Worm (Caenorhabditis elegans) whole organism, L4 larva: Measurements from ENCODE around the gene K02C4.5.

Experiments
- D1046.2 ChIP-seq: fragments of 200-800 bp; sonication (Bioruptor generic); IDR thresholded peaks from 2 replicates; pipeline ENCODE4 v1.3.6; 2022; ENCODE audit warnings: missing genetic modification characterization, missing compliant biosample characterization
- F49E8.2 ChIP-seq: sonication (generic microtip); optimal IDR thresholded peaks from 2 replicates; lab custom pipeline; 2016; ENCODE audit warnings: missing compliant biosample characterization, mild to moderate bottlenecking, missing genetic modification characterization, borderline replicate concordance
- Y105C5A.15 ChIP-seq: fragments of 200-800 bp; sonication (Bioruptor generic); IDR thresholded peaks from 2 replicates; pipeline ENCODE4 v1.3.6; 2022; ENCODE audit warnings: missing genetic modification characterization, missing compliant biosample characterization
- Y5F2A.4 ChIP-seq: fragments of 200-800 bp; sonication (Bioruptor generic); optimal IDR thresholded peaks from 2 replicates; lab custom pipeline; 2018; ENCODE audit warnings: mild to moderate bottlenecking, missing genetic modification characterization, missing compliant biosample characterization
- ZK546.5 ChIP-seq, 2 experiments: sonication (generic microtip); optimal IDR thresholded peaks; 2 replicates each; lab custom pipeline; 2017; ENCODE audit warnings: missing biosample characterization in 2 of 2, missing genetic modification characterization in 2 of 2
- aha-1 ChIP-seq: fragments of 150-350 bp; peaks from one replicate; lab custom pipeline; 2014; ENCODE audit warnings: missing biosample characterization, missing genetic modification characterization
- arid-1 ChIP-seq: fragments of 200-800 bp; sonication (Bioruptor generic); conservative IDR thresholded peaks from 2 replicates; pipeline ENCODE4 v1.3.6; 2022; ENCODE audit warnings: missing genetic modification reagents, missing genetic modification characterization, missing compliant biosample characterization
- attf-4 ChIP-seq: sonication (generic microtip); optimal IDR thresholded peaks from 3 replicates; lab custom pipeline; 2017; ENCODE audit warnings: missing biosample characterization, missing genetic modification characterization
- ceh-82 ChIP-seq: sonication (generic microtip); optimal IDR thresholded peaks from 2 replicates; lab custom pipeline; 2017; ENCODE audit warnings: missing biosample characterization, missing genetic modification characterization
- cey-2 ChIP-seq: sonication (generic microtip); optimal IDR thresholded peaks from 3 replicates; lab custom pipeline; 2017; ENCODE audit warnings: missing genetic modification characterization, mild to moderate bottlenecking, missing compliant biosample characterization, antibody characterized with exemption, borderline replicate concordance; ENCODE audit not compliant: insufficient read depth
- daf-12 ChIP-seq: fragments of 150-350 bp; optimal IDR thresholded peaks from 2 replicates; lab custom pipeline; 2014; ENCODE audit warnings: missing biosample characterization, missing genetic modification reagents, missing genetic modification characterization
- dmd-6 ChIP-seq: fragments of 200-800 bp; sonication (Bioruptor generic); IDR thresholded peaks from 2 replicates; pipeline ENCODE4 v1.3.6; 2022; ENCODE audit warnings: missing genetic modification reagents, missing genetic modification characterization, missing compliant biosample characterization
- dpl-1 ChIP-seq: fragments of 150-350 bp; optimal IDR thresholded peaks from 2 replicates; lab custom pipeline; 2014; ENCODE audit warnings: missing biosample characterization, missing genetic modification reagents, missing genetic modification characterization
- fkh-10 ChIP-seq: fragments of 150-350 bp; optimal IDR thresholded peaks from 2 replicates; lab custom pipeline; 2014; ENCODE audit warnings: missing biosample characterization, missing genetic modification reagents, missing genetic modification characterization
- gei-8 ChIP-seq: fragments of 200-800 bp; sonication (Bioruptor generic); optimal IDR thresholded peaks from 2 replicates; lab custom pipeline; 2018; ENCODE audit warnings: mild to moderate bottlenecking, missing genetic modification characterization, missing compliant biosample characterization
- lim-7 ChIP-seq: fragments of 200-800 bp; sonication (Bioruptor generic); IDR thresholded peaks from 2 replicates; pipeline ENCODE4 v1.3.6; 2022; ENCODE audit warnings: missing genetic modification characterization, missing compliant biosample characterization
- lin-29 ChIP-seq: fragments of 200-800 bp; sonication (Bioruptor generic); IDR thresholded peaks from 2 replicates; pipeline ENCODE4 v1.3.6; 2022; ENCODE audit warnings: missing genetic modification reagents, missing genetic modification characterization, missing compliant biosample characterization
- mep-1 ChIP-seq: fragments of 150-350 bp; sonication (generic microtip); optimal IDR thresholded peaks from 3 replicates; lab custom pipeline; 2014; ENCODE audit warnings: missing biosample characterization, missing genetic modification characterization
- nhr-10 ChIP-seq: fragments of 150-350 bp; optimal IDR thresholded peaks from 2 replicates; lab custom pipeline; 2014; ENCODE audit warnings: missing biosample characterization, missing genetic modification characterization
- nhr-41 ChIP-seq: fragments of 200-800 bp; sonication (Bioruptor generic); IDR thresholded peaks from 2 replicates; pipeline ENCODE4 v1.3.6; 2022; ENCODE audit warnings: missing genetic modification reagents, missing genetic modification characterization, missing compliant biosample characterization
- nhr-42 ChIP-seq: fragments of 200-800 bp; sonication (Bioruptor generic); IDR thresholded peaks from 2 replicates; pipeline ENCODE4 v1.3.6; 2022; ENCODE audit warnings: missing genetic modification characterization, missing compliant biosample characterization
- nhr-77 ChIP-seq: fragments of 150-350 bp; optimal IDR thresholded peaks from 2 replicates; lab custom pipeline; 2014; ENCODE audit warnings: missing biosample characterization, missing genetic modification characterization
- snpc-4 ChIP-seq: fragments of 150-350 bp; optimal IDR thresholded peaks from 2 replicates; lab custom pipeline; 2014; ENCODE audit warnings: missing biosample characterization, missing genetic modification characterization
- spr-1 ChIP-seq: sonication (generic microtip); optimal IDR thresholded peaks from 2 replicates; lab custom pipeline; 2016; ENCODE audit warnings: mild to moderate bottlenecking, missing genetic modification characterization, missing compliant biosample characterization
- unc-130 ChIP-seq: sonication (generic microtip); optimal IDR thresholded peaks from 2 replicates; lab custom pipeline; 2016; ENCODE audit warnings: missing genetic modification reagents, missing genetic modification characterization, missing compliant biosample characterization
- unc-62 ChIP-seq, 3 experiments: fragments of 150-350 bp in 1 of 3; sonication (generic microtip); optimal IDR thresholded peaks in 2 of 3; peaks in 1 of 3; 1 replicate in 1 of 3; 2 replicates in 2 of 3; lab custom pipeline; 2014 to 2017; ENCODE audit warnings: missing biosample characterization in 3 of 3, missing genetic modification characterization in 3 of 3, missing genetic modification reagents in 3 of 3, missing genotype in 1 of 3
- zip-2 ChIP-seq: fragments of 150-350 bp; optimal IDR thresholded peaks from 2 replicates; lab custom pipeline; 2014; ENCODE audit warnings: missing biosample characterization, missing genetic modification characterization

Gene K02C4.5

DNA sequence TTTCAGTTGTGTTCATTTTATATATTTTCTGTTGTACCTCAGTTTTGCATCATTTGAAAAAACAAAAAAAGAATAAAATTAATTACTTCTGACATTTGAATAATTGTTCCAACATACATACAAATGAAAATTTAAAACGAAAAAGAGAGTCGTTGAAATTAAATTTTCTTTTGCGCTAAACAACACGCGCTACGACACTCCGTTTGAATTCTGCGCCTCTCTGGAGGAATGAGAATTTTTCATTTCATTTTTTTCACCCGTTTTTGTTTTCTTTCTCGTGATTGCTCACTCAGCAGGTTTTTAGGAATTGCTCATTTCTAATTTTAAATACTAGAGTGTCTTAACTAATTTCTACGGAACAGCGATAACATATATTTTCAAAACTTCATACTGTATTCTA is 36.6 kb upstream of the K02C4.5 start (continued):
- TF ChIP-seq zip-2 (tag; lab: Kevin White, UChicago): no peak

DNA sequence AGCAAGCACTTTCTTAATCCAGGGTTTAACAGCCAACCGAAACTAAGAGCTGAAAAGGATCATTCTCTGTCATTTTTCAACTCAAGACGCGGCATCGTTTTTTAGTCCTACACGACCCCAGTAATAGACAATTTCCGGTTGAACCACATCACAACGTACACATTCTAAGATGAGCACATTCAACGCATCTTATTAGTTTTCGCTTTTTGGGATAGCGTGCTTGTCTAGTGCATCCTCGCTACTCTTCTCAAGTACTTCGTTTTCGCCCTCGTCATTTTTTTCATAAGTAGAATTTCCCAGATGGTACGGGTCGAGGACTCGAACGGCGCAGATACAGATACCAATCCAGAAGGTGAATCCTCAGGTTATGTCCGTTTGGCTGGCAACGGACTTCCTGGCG is 35.9 kb upstream of the K02C4.5 start, which contains the start of gene T05H10.1:
T05H10.1 (plus strand) TSS at position 301 of the 400 bp plus-strand sequence.
- TF ChIP-seq nhr-42 (GFP tag; lab: Robert Waterston, UW) (no peak), cey-2 (tag; lab: Kevin White, UChicago) (no peak), spr-1 (tag; lab: Kevin White, UChicago) (no peak), fkh-10 (GFP tag; lab: Kevin White, UChicago) (no peak), dmd-6 (GFP tag; lab: Robert Waterston, UW) (no peak), nhr-10 (tag; lab: Kevin White, UChicago) (no peak), Y5F2A.4 (GFP tag; lab: Kevin White, UChicago) (no peak)

DNA sequence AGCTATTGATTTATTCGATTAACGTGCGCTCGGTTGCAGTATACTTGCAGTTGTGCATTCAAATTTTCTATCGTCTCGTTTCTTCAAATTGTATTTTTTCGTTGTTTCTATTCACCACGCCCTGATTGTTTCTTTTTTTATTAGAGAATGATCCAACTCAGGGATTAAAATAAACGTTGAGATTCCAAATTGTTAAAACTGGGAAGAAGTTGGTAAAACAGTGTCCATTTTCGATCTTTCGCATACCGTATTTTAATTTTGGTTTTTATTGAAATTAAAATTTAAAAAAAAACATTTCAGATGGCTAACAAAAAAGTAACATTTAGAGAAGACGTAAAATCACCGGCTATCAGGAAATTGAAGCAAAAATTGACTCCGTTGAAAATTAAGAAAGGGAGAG is 31.0 kb upstream of the K02C4.5 start, which contains the start of gene apn-1:
apn-1 (plus strand) TSS at position 301 of the 400 bp plus-strand sequence.
- TF ChIP-seq snpc-4 (tag; lab: Kevin White, UChicago) (no peak), unc-62 (GFP tag; optimal IDR thresholded peaks at IDR 0.05 in 1 of 2; lab: Kevin White, UChicago) (peak in 1 of 2 experiments; percentile 52), unc-62 (tag; optimal IDR thresholded peaks at IDR 0.05; lab: Kevin White, UChicago) (no peak)

DNA sequence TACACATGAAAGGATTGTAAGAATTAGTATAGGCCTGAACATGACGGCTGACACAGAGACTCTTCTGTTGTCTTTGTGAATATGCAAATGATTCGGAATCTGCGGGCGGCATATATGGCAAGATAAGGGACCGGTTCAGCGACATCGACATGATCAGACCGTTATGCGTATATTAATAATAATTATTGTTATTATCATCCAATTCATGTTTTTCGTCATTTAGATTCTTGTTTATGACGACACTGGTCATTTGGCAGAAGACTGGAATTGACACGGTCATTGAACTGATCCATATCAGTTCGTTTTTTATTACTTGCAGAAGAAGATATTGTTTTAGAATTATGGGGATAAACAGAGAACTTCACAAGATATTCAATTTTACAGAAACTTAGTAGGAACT is 27.8 kb upstream of the K02C4.5 start, which contains the start of gene mtre-1:
mtre-1 (minus strand) TSS at position 101 of the 400 bp plus-strand sequence.
- TF ChIP-seq ceh-82: no peak
- TF ChIP-seq D1046.2 (GFP tag; lab: Robert Waterston, UW): no peak
- TF ChIP-seq unc-62 (GFP tag; optimal IDR thresholded peaks at IDR 0.05 in 1 of 2; lab: Kevin White, UChicago): peak in 1 of 2 experiments; percentile 15
- TF ChIP-seq unc-62 (tag; optimal IDR thresholded peaks at IDR 0.05; lab: Kevin White, UChicago): no peak
- TF ChIP-seq ZK546.5 (tag; optimal IDR thresholded peaks at IDR 0.05; lab: Kevin White, UChicago): no peak
- TF ChIP-seq unc-130 (GFP tag; lab: Kevin White, UChicago): no peak

DNA sequence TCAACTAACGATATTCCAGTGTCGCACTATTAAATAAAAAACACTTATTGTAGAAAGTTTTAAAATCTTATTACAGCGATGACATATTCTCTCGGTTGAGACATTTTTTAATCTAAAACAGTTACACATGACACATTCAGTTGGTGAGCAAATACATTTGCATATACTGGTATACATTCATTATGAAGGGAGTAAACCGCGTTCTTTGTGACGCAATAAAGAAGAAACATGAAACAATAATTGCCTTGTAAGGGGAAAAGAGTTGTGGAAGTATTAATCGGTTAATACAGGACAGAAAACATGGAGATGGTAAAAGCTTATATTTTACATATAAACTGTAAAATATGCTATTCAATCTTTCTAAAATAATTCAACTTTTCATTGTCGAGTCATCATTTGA is 26.9 kb upstream of the K02C4.5 start:
- TF ChIP-seq aha-1 (tag; lab: Kevin White, UChicago): peak; percentile 88
- no peak for TF ChIP-seq mep-1 (tag; lab: Kevin White, UChicago)

DNA sequence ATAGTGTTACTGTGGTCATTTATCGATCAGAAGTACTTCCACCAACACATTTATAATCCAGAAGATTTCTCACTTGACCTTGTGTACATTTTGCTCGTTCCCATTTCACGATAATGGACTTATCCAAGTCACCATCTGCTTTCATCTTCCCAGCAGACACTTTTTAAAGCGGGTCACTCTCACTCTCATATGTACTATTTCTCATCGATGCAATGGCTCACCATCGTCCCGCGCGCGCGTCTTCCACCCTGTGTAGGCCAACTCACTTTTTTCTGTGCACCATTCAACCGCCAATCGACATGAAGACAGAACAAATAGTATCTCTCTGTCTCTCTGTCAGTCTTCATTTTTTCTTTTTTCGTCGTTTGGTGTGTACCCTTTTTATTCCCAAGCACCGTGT is 26.1 kb upstream of the K02C4.5 start:
- TF ChIP-seq unc-62 (GFP tag; optimal IDR thresholded peaks at IDR 0.05 in 1 of 2; lab: Kevin White, UChicago) (peak in 1 of 2 experiments; percentile 7), unc-62 (tag; optimal IDR thresholded peaks at IDR 0.05; lab: Kevin White, UChicago) (no peak), Y105C5A.15 (GFP tag; lab: Robert Waterston, UW) (no peak)

DNA sequence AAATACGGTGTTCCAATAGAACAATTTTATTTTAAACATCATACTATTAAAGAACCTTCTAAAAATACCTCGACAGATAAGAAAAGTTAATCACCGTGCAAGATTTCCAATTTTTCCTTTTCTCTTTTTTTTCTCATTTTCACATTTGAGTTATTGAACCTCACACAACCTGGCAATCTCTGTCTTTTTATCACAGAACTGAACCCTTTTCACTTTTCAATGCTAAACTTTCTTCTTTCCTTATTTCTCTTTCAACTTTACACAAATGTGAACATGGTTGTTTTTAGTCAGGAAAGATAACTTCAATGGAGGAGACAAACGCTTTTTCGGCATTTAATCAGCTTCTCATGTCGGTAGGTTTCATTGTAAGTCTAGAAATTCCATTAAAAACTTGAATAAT is 25.4 kb upstream of the K02C4.5 start, which contains the start of gene T05H10.4:
T05H10.4 (plus strand) TSS at position 301 of the 400 bp plus-strand sequence.
- TF ChIP-seq fkh-10 (GFP tag; lab: Kevin White, UChicago) (no peak), lin-29 (GFP tag; lab: Robert Waterston, UW) (no peak), daf-12 (tag; lab: Kevin White, UChicago) (no peak), attf-4 (tag; lab: Kevin White, UChicago) (no peak), F49E8.2 (tag; lab: Kevin White, UChicago) (no peak), gei-8 (no peak), ZK546.5 (tag; optimal IDR thresholded peaks at IDR 0.05; lab: Kevin White, UChicago) (no peak), nhr-77 (tag; lab: Kevin White, UChicago) (no peak), dpl-1 (no peak), unc-62 (GFP tag; optimal IDR thresholded peaks at IDR 0.05 in 1 of 2; lab: Kevin White, UChicago) (no peak), unc-62 (tag; optimal IDR thresholded peaks at IDR 0.05; lab: Kevin White, UChicago) (no peak), lim-7 (GFP tag; lab: Robert Waterston, UW) (no peak), nhr-41 (GFP tag; lab: Robert Waterston, UW) (no peak), arid-1 (no peak)
